Worm (Caenorhabditis elegans): ENCODE data around the gene Y47D7A.18.

The Y47D7A.18 gene

DNA sequence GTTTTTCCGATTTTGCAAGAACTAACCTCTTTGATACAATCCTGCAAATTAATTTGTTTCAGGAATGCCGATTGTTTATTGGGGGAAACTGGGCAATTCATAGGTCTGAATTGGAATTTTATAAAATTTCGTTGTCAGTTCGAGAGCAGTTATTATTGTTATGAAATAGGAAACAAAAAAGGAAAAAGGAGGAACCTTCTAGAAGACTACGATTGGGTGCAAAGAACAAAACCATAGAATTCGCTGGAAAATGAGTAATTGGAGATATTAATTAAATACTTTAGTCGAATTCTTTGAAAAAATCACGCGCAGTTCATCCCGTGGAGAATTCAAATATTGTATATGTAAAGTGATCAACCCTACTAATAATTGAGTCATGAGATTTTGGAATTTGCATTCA, 29.2 kb downstream of the Y47D7A.18 start, which contains the start of gene F13A2.9:
TSS of gene F13A2.9 (minus strand) at position 101 of the 400 bp plus-strand sequence.
- TF ChIP-seq odd-2 (tag; optimal IDR thresholded peaks at IDR 0.05) (no peak), gmeb-2 (tag; optimal IDR thresholded peaks at IDR 0.05) (no peak), pat-9 (tag; optimal IDR thresholded peaks at IDR 0.05) (no peak), hlh-6 (tag; optimal IDR thresholded peaks at IDR 0.05) (no peak), C38D4.7 (GFP tag; optimal IDR thresholded peaks at IDR 0.05) (no peak)

ce11 chrV:4386173-4386572, 30.4 kb downstream of the Y47D7A.18 start, which contains the start of gene F13A2.10:
Gene F13A2.10, minus strand, starts transcription at chrV:4386273.
- TF ChIP-seq K02D7.2 (tag; optimal IDR thresholded peaks at IDR 0.05) = no peak
- TF ChIP-seq eyg-1 (tag; optimal IDR thresholded peaks at IDR 0.05) = no peak
- no peak for TF ChIP-seq pax-1 (tag; optimal IDR thresholded peaks at IDR 0.05)
- no peak for TF ChIP-seq odd-2 (tag; optimal IDR thresholded peaks at IDR 0.05)
- TF ChIP-seq dve-1 (tag; optimal IDR thresholded peaks at IDR 0.05) = no peak
- no peak for TF ChIP-seq ceh-24 (tag; optimal IDR thresholded peaks at IDR 0.05)
- TF ChIP-seq hlh-30 (tag; optimal IDR thresholded peaks at IDR 0.05; ENCODE audit: insufficient read depth) = no peak
- no peak for TF ChIP-seq hlh-6 (tag; optimal IDR thresholded peaks at IDR 0.05)
- no peak for TF ChIP-seq pha-4 (tag; optimal IDR thresholded peaks at IDR 0.05)
- no peak for TF ChIP-seq mec-3 (tag; optimal IDR thresholded peaks at IDR 0.05; ENCODE audit: borderline replicate concordance)
- TF ChIP-seq ahr-1 (tag; optimal IDR thresholded peaks at IDR 0.05) = no peak
- TF ChIP-seq elt-2 (tag; optimal IDR thresholded peaks at IDR 0.05) = no peak
- no peak for TF ChIP-seq tbx-2 (tag; optimal IDR thresholded peaks at IDR 0.05)
- no peak for TF ChIP-seq C38D4.7 (GFP tag; optimal IDR thresholded peaks at IDR 0.05)
- no peak for TF ChIP-seq zip-5 (tag; optimal IDR thresholded peaks at IDR 0.05)

DNA sequence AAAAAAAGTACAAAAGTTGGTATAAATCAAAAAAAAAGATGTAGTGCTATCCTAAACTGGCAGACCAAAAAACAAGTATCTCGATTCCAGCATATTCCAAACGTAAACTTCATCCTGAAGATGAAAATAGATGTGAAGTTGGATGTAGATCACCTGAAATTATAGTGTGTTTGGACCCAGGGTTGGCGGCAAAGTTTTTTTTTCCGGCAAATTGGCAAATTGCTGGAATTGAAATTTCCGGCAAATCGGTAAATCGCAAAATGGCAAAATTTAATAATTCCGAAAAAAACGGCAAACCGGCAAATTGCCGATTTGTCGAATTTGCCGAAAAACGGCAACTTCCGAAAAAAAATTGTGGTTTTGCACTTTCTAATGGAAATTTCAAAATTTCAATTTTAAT, 32.1 kb downstream of the Y47D7A.18 start, which contains the start of gene F13A2.2:
TSS of gene F13A2.2 (minus strand) at position 101 of the 400 bp plus-strand sequence.
- TF ChIP-seq ceh-2 (tag; optimal IDR thresholded peaks at IDR 0.05) (no peak), ama-1 (optimal IDR thresholded peaks at IDR 0.05) (no peak), hlh-15 (tag; optimal IDR thresholded peaks at IDR 0.05) (no peak), ceh-9 (tag; optimal IDR thresholded peaks at IDR 0.05) (no peak), fkh-6 (tag; optimal IDR thresholded peaks at IDR 0.05) (no peak), sox-4 (tag; optimal IDR thresholded peaks at IDR 0.05) (no peak), K09A11.1 (tag; optimal IDR thresholded peaks at IDR 0.05; ENCODE audit: insufficient read depth) (no peak), zip-5 (tag; optimal IDR thresholded peaks at IDR 0.05) (no peak), ceh-14 (tag; optimal IDR thresholded peaks at IDR 0.05) (no peak), pag-3 (tag; optimal IDR thresholded peaks at IDR 0.05; ENCODE audit: borderline replicate concordance) (no peak), pat-9 (tag; optimal IDR thresholded peaks at IDR 0.05) (no peak), ceh-24 (tag; optimal IDR thresholded peaks at IDR 0.05) (no peak), sox-2 (GFP tag; IDR thresholded peaks at IDR 0.05) (no peak), dmd-4 (tag; optimal IDR thresholded peaks at IDR 0.05; ENCODE audit: borderline replicate concordance) (no peak), nhr-232 (tag; optimal IDR thresholded peaks at IDR 0.05) (no peak), odd-2 (tag; optimal IDR thresholded peaks at IDR 0.05) (no peak), C38D4.7 (GFP tag; optimal IDR thresholded peaks at IDR 0.05) (no peak)

DNA sequence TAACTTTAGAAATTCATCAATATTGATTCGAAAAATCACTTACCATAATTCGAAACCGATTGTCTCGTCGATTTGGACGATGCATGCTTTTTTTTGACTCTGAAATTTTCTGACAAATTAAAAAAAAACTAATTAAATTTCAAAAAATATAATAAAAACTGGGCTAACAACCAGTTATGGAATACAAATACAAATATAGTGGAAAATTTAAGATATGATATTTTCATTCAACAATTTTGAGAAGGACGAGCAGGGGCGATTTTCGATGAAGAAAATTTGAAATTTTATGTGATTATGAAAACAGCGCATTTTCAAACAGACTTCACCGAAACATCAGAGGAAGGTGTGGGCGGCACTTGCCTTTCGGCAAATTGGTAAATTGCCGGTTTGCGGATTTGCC, 34.3 kb downstream of the Y47D7A.18 start, which contains the start of gene F13A2.1:
TSS of gene F13A2.1 (minus strand) at position 101 of the 400 bp plus-strand sequence.
- TF ChIP-seq ahr-1 (tag; optimal IDR thresholded peaks at IDR 0.05) = no peak
- no peak for TF ChIP-seq ama-1 (optimal IDR thresholded peaks at IDR 0.05)
- no peak for TF ChIP-seq ceh-6 (GFP tag; optimal IDR thresholded peaks at IDR 0.05)
- TF ChIP-seq pax-1 (tag; optimal IDR thresholded peaks at IDR 0.05) = no peak
- no peak for TF ChIP-seq ceh-30 (tag; optimal IDR thresholded peaks at IDR 0.05)
- no peak for TF ChIP-seq pha-4 (tag; optimal IDR thresholded peaks at IDR 0.05)
- no peak for TF ChIP-seq Y22D7AL.16 (tag; optimal IDR thresholded peaks at IDR 0.05)
- TF ChIP-seq ceh-45 (GFP tag; IDR thresholded peaks at IDR 0.05) = no peak
- no peak for TF ChIP-seq ceh-9 (tag; optimal IDR thresholded peaks at IDR 0.05)
- TF ChIP-seq ceh-24 (tag; optimal IDR thresholded peaks at IDR 0.05) = no peak
- no peak for TF ChIP-seq elt-2 (tag; optimal IDR thresholded peaks at IDR 0.05)
- no peak for TF ChIP-seq C38D4.7 (GFP tag; optimal IDR thresholded peaks at IDR 0.05)
- TF ChIP-seq ceh-48 (tag; optimal IDR thresholded peaks at IDR 0.05) = no peak
- no peak for TF ChIP-seq hlh-30 (tag; optimal IDR thresholded peaks at IDR 0.05; ENCODE audit: insufficient read depth)
- TF ChIP-seq ceh-14 (tag; optimal IDR thresholded peaks at IDR 0.05) = no peak

All from whole organism, late embryonic.